Worm (Caenorhabditis elegans) whole organism, dauer: ENCODE measurements around the gene tag-340.

Source experiments
- unc-62 ChIP-seq: sonication (generic microtip); optimal IDR thresholded peaks from 2 replicates; lab custom pipeline; 2017; ENCODE audit warnings: missing biosample characterization, missing genetic modification reagents, missing genetic modification characterization

Gene tag-340

DNA sequence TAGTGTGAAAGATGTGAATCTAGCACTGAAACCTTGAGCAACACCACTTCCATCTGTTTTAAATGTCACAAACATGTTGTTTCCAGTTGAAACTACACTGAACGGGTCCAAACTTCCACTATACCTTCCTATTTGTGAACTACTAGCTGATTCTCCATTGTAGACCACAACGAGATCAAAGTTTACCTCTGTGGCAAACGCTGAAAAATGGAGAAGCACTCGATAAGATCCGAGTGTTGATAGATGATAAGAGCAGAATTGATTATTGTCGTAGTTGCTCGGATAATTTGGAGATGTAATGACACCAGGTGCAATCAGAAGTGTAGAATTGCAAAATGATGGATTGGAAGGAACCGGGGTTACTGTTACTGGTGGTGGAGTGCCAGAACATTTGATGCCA, 18.4 kb upstream of the tag-340 start:
- no peak for TF ChIP-seq unc-62 (GFP tag; lab: Kevin White, UChicago)

ce11 chrIII:4883429-4883828, 16.9 kb upstream of the tag-340 start, which contains the start of gene clec-5:
clec-5 (minus strand) TSS chrIII:4883606.
- TF ChIP-seq unc-62 (GFP tag; lab: Kevin White, UChicago): no peak

- TF ChIP-seq unc-62 (GFP tag; lab: Kevin White, UChicago): no peak
Measured at ce11 chrIII:4887291-4887690, 13.0 kb upstream of the tag-340 start, which contains the start of gene clec-6. clec-6 (minus strand) TSS chrIII:4887444.

ce11 chrIII:4890997-4891396, 9.3 kb upstream of the tag-340 start, which contains the start of gene F26F4.5:
F26F4.5 (minus strand) TSS chrIII:4891252.
- no peak for TF ChIP-seq unc-62 (GFP tag; lab: Kevin White, UChicago)

DNA sequence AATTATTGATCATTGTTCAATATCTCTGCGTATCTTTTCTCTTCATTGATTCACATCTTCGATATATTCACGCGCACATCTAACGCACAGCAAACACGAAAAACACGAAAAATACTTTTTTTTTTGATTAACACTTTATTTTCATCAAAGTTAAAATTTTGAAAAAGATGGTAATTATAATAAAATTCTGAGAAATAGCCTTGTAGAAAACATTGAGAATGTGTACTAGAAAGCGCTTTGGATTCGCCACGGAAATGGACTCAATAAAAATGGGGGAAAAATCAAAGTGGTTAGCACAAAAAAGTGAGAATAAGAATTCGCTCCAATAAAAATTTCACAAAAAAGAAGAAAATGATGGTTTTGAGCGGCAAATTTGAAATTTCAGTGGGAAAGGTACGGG, 6.8 kb upstream of the tag-340 start, which contains the start of gene F26F4.6:
Gene F26F4.6, minus strand, starts transcription at position 101 of the 400 bp plus-strand sequence.
- no peak for TF ChIP-seq unc-62 (GFP tag; lab: Kevin White, UChicago)

DNA sequence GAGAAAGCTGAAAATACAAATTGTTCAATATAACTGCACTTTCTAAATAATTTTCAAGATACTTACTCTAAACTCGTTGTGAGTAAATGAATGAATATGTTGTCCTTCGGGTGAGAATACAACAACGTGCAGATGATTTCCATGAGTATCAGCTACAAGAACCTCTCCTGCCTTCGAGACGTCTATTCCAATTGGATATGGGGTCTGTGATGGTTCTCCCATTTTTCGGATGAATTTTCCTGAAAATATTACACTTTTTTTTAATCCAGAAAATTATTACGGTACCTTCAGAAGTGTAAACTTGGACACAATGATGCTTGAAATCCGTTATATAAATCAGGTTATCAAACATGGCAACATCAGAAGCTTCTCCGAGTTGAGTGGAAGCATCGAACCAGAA, 5.0 kb upstream of the tag-340 start:
- no peak for TF ChIP-seq unc-62 (GFP tag; lab: Kevin White, UChicago)

DNA sequence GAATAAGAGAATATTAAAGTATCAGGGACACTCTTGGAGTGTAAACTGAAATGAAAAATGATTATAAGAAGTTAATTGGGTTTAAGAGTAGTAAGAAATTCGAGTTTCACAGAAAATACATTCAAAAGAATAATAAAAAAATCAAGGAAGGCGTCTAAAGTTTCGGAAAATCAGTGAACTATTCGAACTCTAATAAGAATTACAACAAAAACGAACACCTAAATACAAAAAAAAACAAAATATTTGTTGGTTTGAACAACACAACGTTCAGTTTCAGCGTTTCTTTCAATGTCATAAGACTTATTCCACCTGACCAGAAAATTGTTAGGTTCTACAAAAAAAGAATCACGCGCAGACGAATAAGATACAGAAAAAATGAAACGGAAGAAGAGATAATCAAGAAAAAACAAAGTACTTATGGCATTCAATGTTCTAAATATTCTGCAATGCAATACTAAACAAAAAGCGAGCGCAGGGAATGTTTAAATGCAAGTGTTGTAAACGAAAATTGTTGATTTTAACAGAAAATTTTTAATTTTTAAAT, 1.2 kb upstream of the tag-340 start, which contains the start of gene nhl-2:
Gene nhl-2, minus strand, starts transcription at position 51 of the 544 bp plus-strand sequence.
- no peak for TF ChIP-seq unc-62 (GFP tag; lab: Kevin White, UChicago)

DNA sequence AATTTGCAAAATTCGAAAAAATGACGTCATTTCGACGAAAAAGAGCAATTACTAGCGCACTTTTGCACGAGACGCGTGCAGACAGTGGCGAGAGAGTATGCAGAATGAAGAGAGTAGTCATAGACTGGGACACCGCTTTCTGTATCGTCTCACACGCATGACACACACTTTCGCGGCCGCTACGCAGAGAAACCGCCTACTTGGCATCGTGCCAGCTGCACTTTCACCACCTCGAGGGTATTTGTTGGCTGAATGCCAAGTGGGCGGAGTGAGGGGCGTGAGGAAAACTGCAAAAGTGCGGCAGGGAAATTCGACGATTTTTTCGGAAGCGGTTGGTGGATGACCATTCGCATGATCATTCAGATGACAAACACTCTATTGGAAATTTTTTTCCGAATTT, 580 bp upstream of the tag-340 start:
- TF ChIP-seq unc-62 (GFP tag; lab: Kevin White, UChicago): no peak

- TF ChIP-seq unc-62 (GFP tag; lab: Kevin White, UChicago): no peak
Measured at ce11 chrIII:4903784-4904183, 3.5 kb downstream of the tag-340 start, which contains the start of gene kbp-2. kbp-2 (minus strand) TSS chrIII:4903884.

DNA sequence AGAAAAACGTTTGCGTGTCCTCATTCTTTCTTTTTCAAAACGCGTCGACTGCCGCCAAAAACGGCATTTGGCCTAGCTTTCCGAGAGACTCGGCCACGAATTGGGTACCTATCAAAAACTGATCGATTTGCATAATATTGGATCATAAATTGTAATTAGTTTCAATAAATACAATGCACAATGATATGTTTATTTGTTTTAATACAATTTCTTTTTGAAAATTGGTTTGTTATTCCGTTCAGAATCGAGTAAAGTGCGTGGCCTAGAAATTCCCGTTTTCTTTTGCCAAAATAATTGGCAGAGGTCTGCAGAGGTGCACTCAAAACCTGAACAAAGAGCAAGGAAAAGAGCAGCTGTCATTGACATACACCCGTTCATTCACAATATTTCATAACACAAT, 5.1 kb downstream of the tag-340 start, which contains the start of gene F26F4.8:
Gene F26F4.8, minus strand, starts transcription at position 69 of the 400 bp plus-strand sequence.
- TF ChIP-seq unc-62 (GFP tag; lab: Kevin White, UChicago): no peak

- no peak for TF ChIP-seq unc-62 (GFP tag; lab: Kevin White, UChicago)
Measured at ce11 chrIII:4906365-4906764, 6.1 kb downstream of the tag-340 start.

- no peak for TF ChIP-seq unc-62 (GFP tag; lab: Kevin White, UChicago)
Measured at ce11 chrIII:4906896-4907295, 6.6 kb downstream of the tag-340 start, which contains the start of gene rom-1. rom-1 (plus strand) TSS chrIII:4907196.

DNA sequence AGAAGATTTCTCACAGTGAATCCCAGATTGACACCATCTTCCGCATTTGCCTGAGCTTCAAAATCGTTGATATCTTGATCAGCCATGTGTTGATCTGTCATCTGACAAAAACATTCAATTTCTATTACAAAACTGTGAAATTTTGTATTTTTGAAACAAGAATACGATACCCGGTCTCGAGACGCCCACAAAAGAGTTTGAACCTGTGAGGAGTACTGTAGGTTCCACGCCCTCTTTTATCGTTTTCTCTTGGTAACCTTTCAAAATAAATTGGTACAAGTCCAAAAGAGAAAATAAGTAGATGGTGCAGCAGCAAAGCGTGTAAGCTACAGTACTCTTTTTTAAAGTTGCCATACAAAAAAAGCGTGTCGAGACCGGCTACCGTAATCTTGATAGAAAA, 9.6 kb downstream of the tag-340 start, which contains the start of gene F26F4.12:
Gene F26F4.12, minus strand, starts transcription at position 101 of the 400 bp plus-strand sequence.
- no peak for TF ChIP-seq unc-62 (GFP tag; lab: Kevin White, UChicago)

ce11 chrIII:4910956-4911355, 10.6 kb downstream of the tag-340 start, which contains the start of gene F26F4.2:
F26F4.2 (plus strand) TSS chrIII:4911256.
- no peak for TF ChIP-seq unc-62 (GFP tag; lab: Kevin White, UChicago)

DNA sequence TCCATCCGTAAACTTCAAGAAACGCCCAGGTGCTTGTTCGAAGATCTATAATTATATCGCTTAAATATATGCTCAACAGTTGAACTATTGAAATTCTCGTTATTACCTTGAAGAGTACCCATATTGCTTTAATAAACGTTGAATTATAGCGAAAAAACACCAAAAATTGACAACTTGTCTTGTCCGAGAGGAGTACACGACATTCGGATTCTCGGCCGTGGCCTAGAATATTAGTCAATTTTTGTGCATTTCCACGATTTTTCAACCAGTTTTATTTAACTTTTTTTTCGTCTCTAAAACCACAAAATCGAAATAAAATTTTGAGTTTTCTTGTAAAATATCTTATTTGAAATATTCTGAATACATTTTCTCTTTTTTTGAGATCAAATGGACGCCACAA, 12.0 kb downstream of the tag-340 start, which contains the start of the genes F26F4.9 and cee-1:
Gene F26F4.9, minus strand, starts transcription at position 205 of the 400 bp plus-strand sequence.
Gene cee-1, plus strand, starts transcription at position 383 of the 400 bp plus-strand sequence.
- no peak for TF ChIP-seq unc-62 (GFP tag; lab: Kevin White, UChicago)

DNA sequence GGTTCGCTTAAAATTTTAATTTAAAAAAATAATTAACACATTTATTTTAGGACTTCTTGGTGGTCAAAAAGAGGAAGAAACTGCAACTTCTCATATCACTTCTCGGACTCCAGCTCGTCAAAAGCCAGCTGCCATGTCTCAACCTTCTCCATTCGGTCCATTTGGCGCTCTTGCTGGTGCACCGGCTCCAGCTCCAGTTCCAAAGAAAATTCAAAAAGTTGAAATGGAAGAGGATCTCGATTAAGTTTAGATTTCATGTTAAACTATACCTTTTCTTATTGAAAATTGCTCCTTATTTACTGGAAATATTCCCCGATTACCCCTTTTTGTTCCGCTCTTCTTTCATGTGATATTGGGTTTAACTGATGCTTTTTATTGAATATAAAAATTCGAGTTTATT, 13.4 kb downstream of the tag-340 start:
- TF ChIP-seq unc-62 (GFP tag; lab: Kevin White, UChicago): no peak

DNA sequence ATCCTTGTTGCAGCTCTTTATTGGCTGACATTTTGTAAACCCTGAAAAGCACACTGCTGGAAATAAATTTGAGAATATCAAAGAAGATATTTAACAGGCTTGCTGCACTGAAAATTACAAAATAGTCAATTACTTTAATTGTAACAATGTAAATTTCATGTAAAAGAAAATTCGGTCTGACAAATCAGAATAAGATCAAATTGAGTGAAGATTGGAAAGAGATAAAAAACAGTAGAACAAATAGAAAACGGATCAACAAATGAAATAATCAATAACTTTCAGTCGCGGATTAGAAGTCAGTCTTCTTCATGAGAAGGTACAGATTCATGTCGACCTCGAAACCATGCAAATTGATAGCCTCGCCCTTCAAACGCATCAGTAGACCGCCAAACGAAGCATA, 16.8 kb downstream of the tag-340 start, which contains the start of gene rars-1:
Gene rars-1, minus strand, starts transcription at position 101 of the 400 bp plus-strand sequence.
- no peak for TF ChIP-seq unc-62 (GFP tag; lab: Kevin White, UChicago)
